Fruit fly (Drosophila melanogaster): ENCODE data around the gene CG14455.

DNA sequence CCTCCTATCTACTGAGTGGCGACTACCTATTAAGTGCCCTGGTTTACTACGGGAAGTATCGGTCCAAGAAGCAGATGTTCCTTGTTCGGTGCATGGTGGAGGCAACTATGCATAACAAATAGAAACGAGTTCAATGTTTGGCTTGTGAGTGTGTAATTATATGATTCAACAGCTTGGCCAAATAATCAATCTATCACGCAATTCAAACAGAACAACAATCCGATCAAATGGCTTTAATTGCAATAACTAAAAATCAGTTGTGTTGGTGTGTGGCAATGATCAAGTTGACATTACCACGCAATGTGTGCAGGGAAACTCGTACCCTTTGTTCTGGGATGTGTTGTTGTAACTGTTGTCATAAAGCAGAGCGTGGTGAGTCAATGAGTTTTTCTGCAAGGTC, 39.3 kb downstream of the CG14455 start, which contains the start of gene CG33769:
- TF ChIP-seq psq (optimal IDR thresholded peaks at IDR 0.05) (no peak), insv (optimal IDR thresholded peaks at IDR 0.05) (no peak)

All from Kc167 (cell line).